Worm (Caenorhabditis elegans) whole organism, L4 larva: ENCODE data around the gene clc-27.
A peak's percentile ranks its signal among the peaks of the same experiment; 100 is the strongest.

Experiments used
- attf-4 ChIP-seq: sonication (generic microtip); optimal IDR thresholded peaks from 3 replicates; lab custom pipeline; 2017; ENCODE audit warnings: missing biosample characterization, missing genetic modification characterization
- ceh-28 ChIP-seq: fragments of 150-350 bp; optimal IDR thresholded peaks from 2 replicates; lab custom pipeline; 2014; ENCODE audit warnings: missing biosample characterization, missing genetic modification reagents, missing genetic modification characterization
- lim-7 ChIP-seq: fragments of 200-800 bp; sonication (Bioruptor generic); IDR thresholded peaks from 2 replicates; pipeline ENCODE4 v1.3.6; 2022; ENCODE audit warnings: missing genetic modification characterization, missing compliant biosample characterization
- unc-39 ChIP-seq: sonication (generic microtip); optimal IDR thresholded peaks from 2 replicates; lab custom pipeline; 2017; ENCODE audit warnings: missing biosample characterization, missing genetic modification characterization

clc-27 gene

ce11 chrIII:1056989-1057687 is 48.9 kb downstream of the clc-27 start:
- peak; percentile 76 for TF ChIP-seq ceh-28 (tag; lab: Kevin White, UChicago)

- TF ChIP-seq ceh-28 (tag; lab: Kevin White, UChicago) (peak; percentile 89), attf-4 (tag; lab: Kevin White, UChicago) (no peak), lim-7 (GFP tag; lab: Robert Waterston, UW) (no peak)
- TF ChIP-seq, all 104 proteins: peak for 1
Measured at ce11 chrIII:1058074-1058473, 49.9 kb downstream of the clc-27 start.

- TF ChIP-seq unc-39 (tag; lab: Kevin White, UChicago) (no peak), ceh-28 (tag; lab: Kevin White, UChicago) (peak; percentile 52)
Measured at ce11 chrIII:1058881-1059280, 50.7 kb downstream of the clc-27 start.
